Fruit fly (Drosophila melanogaster) whole organism: ENCODE results near the gene Son.

Source experiments
- Dll ChIP-seq: fragments of >200 bp; optimal IDR thresholded peaks from 2 replicates; lab custom pipeline; 2017
- EcR ChIP-seq, 2 experiments: fragments of >200 bp; optimal IDR thresholded peaks; 2 replicates each; lab custom pipeline; 2017; ENCODE audit warnings: missing biosample characterization in 2 of 2, missing genetic modification characterization in 2 of 2, missing genetic modification reagents in 2 of 2
- pan ChIP-seq: fragments of >200 bp; optimal IDR thresholded peaks from 2 replicates; lab custom pipeline; 2017
- usp ChIP-seq: fragments of >200 bp; optimal IDR thresholded peaks from 2 replicates; lab custom pipeline; 2017; ENCODE audit warnings: missing biosample characterization, missing genetic modification characterization, mixed read lengths

- TF ChIP-seq EcR (GFP tag; optimal IDR thresholded peaks at IDR 0.05; lab: Kevin White, UChicago) (no peak), Dll (lab: Kevin White, UChicago) (no peak), pan (lab: Kevin White, UChicago) (no peak), usp (GFP tag; lab: Kevin White, UChicago) (no peak)
These were observed 13.2 kb downstream of the Son start, which contains the start of the genes bocks and CG8312 for dm6 chr3R:9590952-9591532.
